Fruit fly (Drosophila melanogaster) whole organism, pupa: ENCODE results near the gene Arr1.

Experiments
- CG12605 ChIP-seq: fragments of 200-800 bp; sonication (Bioruptor generic); IDR thresholded peaks from 2 replicates; pipeline ENCODE4 v1.3.6; 2022; ENCODE audit warnings: missing biosample characterization, missing genetic modification characterization
- CG13204 ChIP-seq: fragments of 200-800 bp; sonication (Bioruptor generic); optimal IDR thresholded peaks from 2 replicates; lab custom pipeline; 2018; ENCODE audit warnings: missing biosample characterization, mild to moderate bottlenecking, missing genetic modification characterization, moderate library complexity
- CG14655 ChIP-seq: fragments of 200-800 bp; sonication (Bioruptor generic); optimal IDR thresholded peaks from 3 replicates; lab custom pipeline; 2017; ENCODE audit warnings: mild to moderate bottlenecking, missing biosample characterization, missing genetic modification reagents, missing genetic modification characterization
- CG32121 ChIP-seq: fragments of 200-800 bp; sonication (Bioruptor generic); IDR thresholded peaks from 2 replicates; pipeline ENCODE4 v1.3.6; 2022; ENCODE audit warnings: missing biosample characterization, missing genetic modification characterization
- CG4496 ChIP-seq: fragments of 200-800 bp; sonication (Bioruptor generic); IDR thresholded peaks from 3 replicates; pipeline ENCODE4 v1.3.6; 2022; ENCODE audit warnings: missing biosample characterization, missing genetic modification characterization
- CG8159 ChIP-seq: fragments of 200-800 bp; sonication (Bioruptor generic); optimal IDR thresholded peaks from 3 replicates; lab custom pipeline; 2018; ENCODE audit warnings: missing biosample characterization, mild to moderate bottlenecking, missing genetic modification characterization, moderate library complexity
- EcR ChIP-seq: fragments of 200-800 bp; sonication (Bioruptor generic); optimal IDR thresholded peaks from 3 replicates; lab custom pipeline; 2019; ENCODE audit warnings: missing biosample characterization, missing genetic modification characterization, mild to moderate bottlenecking, moderate library complexity, missing genetic modification reagents
- fd96Ca ChIP-seq: fragments of 200-800 bp; sonication (Bioruptor generic); IDR thresholded peaks from 3 replicates; pipeline ENCODE4 v1.3.6; 2022; ENCODE audit warnings: missing biosample characterization, missing genetic modification characterization
- rn ChIP-seq: fragments of 200-800 bp; sonication (Bioruptor generic); IDR thresholded peaks from 2 replicates; pipeline ENCODE4 v1.3.6; 2022; ENCODE audit warnings: missing biosample characterization, missing genetic modification characterization

- TF ChIP-seq CG32121 (no peak), CG4496 (GFP tag; lab: Robert Waterston, UW) (no peak), CG14655 (GFP tag; lab: Kevin White, UChicago) (no peak), CG13204 (GFP tag; lab: Kevin White, UChicago) (no peak), EcR (GFP tag; lab: Kevin White, UChicago) (no peak), rn (GFP tag; lab: Robert Waterston, UW) (no peak), fd96Ca (GFP tag; lab: Robert Waterston, UW) (no peak), CG12605 (GFP tag; lab: Robert Waterston, UW) (no peak), CG8159 (tag; lab: Kevin White, UChicago) (no peak)
These were observed 45.3 kb upstream of the Arr1 start for dm6 chr2L:18032741-18033140.
